Fruit fly (Drosophila melanogaster): ENCODE results near the gene Ptpa.

Ptpa gene

dm6 chr2L:3339420-3339819 is 37.4 kb upstream of the Ptpa start:
- peak; percentile 20; the same call in 1 of the 2 replicates for TF ChIP-seq CG17328 (GFP tag; IDR thresholded peaks at IDR 0.05)
- TF ChIP-seq vvl (GFP tag; IDR thresholded peaks at IDR 0.05): peak; percentile 91
- TF ChIP-seq so (GFP tag; IDR thresholded peaks at IDR 0.05): 0 out of 3 replicates have a peak, but pooled peaks have one; percentile 26
- peak; percentile 31 for TF ChIP-seq nom (GFP tag; optimal IDR thresholded peaks at IDR 0.05)
- no peak for TF ChIP-seq tup (GFP tag; optimal IDR thresholded peaks at IDR 0.05)
- no peak for TF ChIP-seq CG31388 (GFP tag; optimal IDR thresholded peaks at IDR 0.05)
- no peak for TF ChIP-seq chn (GFP tag; optimal IDR thresholded peaks at IDR 0.05)
- peak; percentile 55 for TF ChIP-seq sug (tag; optimal IDR thresholded peaks at IDR 0.05)
- no peak for TF ChIP-seq Dad (GFP tag; optimal IDR thresholded peaks at IDR 0.05)
- TF ChIP-seq Blimp-1 (GFP tag; optimal IDR thresholded peaks at IDR 0.05): peak; percentile 18
- no peak for TF ChIP-seq CG10654 (GFP tag; optimal IDR thresholded peaks at IDR 0.05)
- TF ChIP-seq jing (GFP tag; optimal IDR thresholded peaks at IDR 0.05): no peak
- TF ChIP-seq bbx (GFP tag; IDR thresholded peaks at IDR 0.05; ENCODE audit: partially characterized antibody): peak; percentile 28; the same call in 1 of the 2 replicates
- peak; percentile 50 for TF ChIP-seq CG32767 (GFP tag; IDR thresholded peaks at IDR 0.05)
- no peak for TF ChIP-seq sima (GFP tag; optimal IDR thresholded peaks at IDR 0.05)
- no peak for TF ChIP-seq ssp (GFP tag; IDR thresholded peaks at IDR 0.05)
- TF ChIP-seq ATbp (GFP tag; optimal IDR thresholded peaks at IDR 0.05): peak; percentile 21
- no peak for TF ChIP-seq CG4730 (GFP tag; IDR thresholded peaks at IDR 0.05)
- peak; percentile 38; the same call in 2 of the 3 replicates for TF ChIP-seq Aef1 (GFP tag; IDR thresholded peaks at IDR 0.05)
- 0 out of 2 replicates have a peak, but pooled peaks have one; percentile 40 for TF ChIP-seq sob (GFP tag; IDR thresholded peaks at IDR 0.05)
- TF ChIP-seq ci (GFP tag; IDR thresholded peaks at IDR 0.05): peak; percentile 57; the same call in 2 of the 3 replicates
- peak in 1 of 2 experiments; percentile 96 for TF ChIP-seq Hr78 (GFP tag; optimal IDR thresholded peaks at IDR 0.05)
- 0 out of 3 replicates have a peak, but pooled peaks have one; percentile 19 for TF ChIP-seq CG2199 (GFP tag; IDR thresholded peaks at IDR 0.05)
- TF ChIP-seq CG4854 (GFP tag; optimal IDR thresholded peaks at IDR 0.05): no peak
- peak; percentile 16 for TF ChIP-seq CG10543 (GFP tag; optimal IDR thresholded peaks at IDR 0.05)
- TF ChIP-seq lbe (GFP tag; optimal IDR thresholded peaks at IDR 0.05): no peak
- no peak for TF ChIP-seq cad (GFP tag; optimal IDR thresholded peaks at IDR 0.05)
- TF ChIP-seq Doc3 (GFP tag; IDR thresholded peaks at IDR 0.05; ENCODE audit: partially characterized antibody): no peak
- TF ChIP-seq Deaf1 (tag; optimal IDR thresholded peaks at IDR 0.05): peak; percentile 31
- no peak for TF ChIP-seq Gsc (GFP tag; IDR thresholded peaks at IDR 0.05)
- no peak for TF ChIP-seq Abd-B (GFP tag; optimal IDR thresholded peaks at IDR 0.05)
- TF ChIP-seq dm (GFP tag; optimal IDR thresholded peaks at IDR 0.05): no peak
- no peak for TF ChIP-seq Hmx (GFP tag; optimal IDR thresholded peaks at IDR 0.05)
- no peak for TF ChIP-seq CG3407 (GFP tag; optimal IDR thresholded peaks at IDR 0.05)
- peak; percentile 3 for TF ChIP-seq CG12769 (tag; optimal IDR thresholded peaks at IDR 0.05)
- TF ChIP-seq Fer3 (tag; optimal IDR thresholded peaks at IDR 0.05): no peak
- TF ChIP-seq Mad (GFP tag; optimal IDR thresholded peaks at IDR 0.05): no peak
- TF ChIP-seq cg (GFP tag; optimal IDR thresholded peaks at IDR 0.05): peak; percentile 74
- TF ChIP-seq abd-A (tag; optimal IDR thresholded peaks at IDR 0.05): peak; percentile 67
- TF ChIP-seq pan (optimal IDR thresholded peaks at IDR 0.05): no peak
- peak in 1 of 2 experiments; percentile 49 for TF ChIP-seq pan (GFP tag; optimal IDR thresholded peaks at IDR 0.05 in 1 of 2, IDR thresholded peaks at IDR 0.05 in 1 of 2)
- TF ChIP-seq CG15011 (GFP tag; optimal IDR thresholded peaks at IDR 0.05): no peak
- no peak for TF ChIP-seq HLH4C (GFP tag; IDR thresholded peaks at IDR 0.05; ENCODE audit: partially characterized antibody)
- no peak for TF ChIP-seq CG10274 (GFP tag; optimal IDR thresholded peaks at IDR 0.05)
- TF ChIP-seq CG34422 (GFP tag; IDR thresholded peaks at IDR 0.05): no peak
- no peak for TF ChIP-seq CG2678 (tag; optimal IDR thresholded peaks at IDR 0.05)
- no peak for TF ChIP-seq disco-r (GFP tag; optimal IDR thresholded peaks at IDR 0.05)
- TF ChIP-seq CG11247 (GFP tag; IDR thresholded peaks at IDR 0.05): no peak
- TF ChIP-seq Opbp (GFP tag; IDR thresholded peaks at IDR 0.05; ENCODE audit: partially characterized antibody): 0 out of 3 replicates have a peak, but pooled peaks have one; percentile 36
- no peak for TF ChIP-seq MTF-1 (GFP tag; optimal IDR thresholded peaks at IDR 0.05; ENCODE audit: borderline replicate concordance)
